Worm (Caenorhabditis elegans): ENCODE data around the gene lap-2.

lap-2 gene

DNA sequence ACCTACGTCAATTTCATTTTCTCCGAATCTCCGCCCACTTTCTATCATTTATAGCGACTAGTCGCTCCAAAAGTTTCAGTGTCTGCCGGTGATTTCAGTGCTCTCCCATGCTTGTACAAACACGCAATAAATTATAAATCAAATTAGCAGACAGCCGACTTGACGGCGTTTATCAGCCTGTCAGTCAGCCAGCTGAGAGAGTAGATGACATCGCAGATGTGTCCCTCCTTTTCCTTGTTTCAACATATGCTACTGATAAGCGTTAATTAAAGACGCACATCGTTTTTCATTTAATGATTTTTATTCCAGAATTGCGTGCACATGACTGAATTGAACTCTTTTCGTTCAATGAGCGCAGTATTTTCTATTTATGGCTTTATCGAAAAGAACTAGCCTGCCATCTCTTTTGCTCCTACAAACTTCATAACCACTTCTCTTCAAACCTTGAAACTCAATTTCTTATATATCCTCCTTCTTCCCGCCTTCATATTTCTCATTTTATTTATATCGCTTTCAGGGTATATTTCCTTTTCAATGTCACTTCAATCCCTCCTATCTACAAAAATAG lies at the start of gene lap-2:
TSS of gene lap-2 (plus strand) at position 518 of the 568 bp plus-strand sequence.
- TF ChIP-seq sma-9 (GFP tag; optimal IDR thresholded peaks at IDR 0.05) = peak; percentile 88
- TF ChIP-seq sma-9 (tag; optimal IDR thresholded peaks at IDR 0.05) = no peak
- TF ChIP-seq snpc-4 (tag; optimal IDR thresholded peaks at IDR 0.05) = no peak
- TF ChIP-seq nhr-129 (tag; optimal IDR thresholded peaks at IDR 0.05) = no peak
- no peak for TF ChIP-seq unc-62 (GFP tag; optimal IDR thresholded peaks at IDR 0.05)
- TF ChIP-seq crh-2 (tag; optimal IDR thresholded peaks at IDR 0.05) = peak; percentile 23
- TF ChIP-seq nhr-25 (tag; optimal IDR thresholded peaks at IDR 0.05) = no peak
- TF ChIP-seq lin-13 (GFP tag; optimal IDR thresholded peaks at IDR 0.05) = no peak
- TF ChIP-seq unc-39 (tag; optimal IDR thresholded peaks at IDR 0.05) = no peak
- TF ChIP-seq ztf-4 (tag; optimal IDR thresholded peaks at IDR 0.05) = no peak
- no peak for TF ChIP-seq egl-27 (tag; optimal IDR thresholded peaks at IDR 0.05)
- peak; percentile 36 for TF ChIP-seq fos-1 (tag; optimal IDR thresholded peaks at IDR 0.05)
- TF ChIP-seq dmd-4 (tag; optimal IDR thresholded peaks at IDR 0.05) = no peak
- TF ChIP-seq F13H6.1 (tag; optimal IDR thresholded peaks at IDR 0.05) = peak; percentile 17

- TF ChIP-seq nhr-10 (tag; optimal IDR thresholded peaks at IDR 0.05) = no peak
- no peak for TF ChIP-seq skn-1 (tag; optimal IDR thresholded peaks at IDR 0.05)
- no peak for TF ChIP-seq unc-55 (GFP tag; optimal IDR thresholded peaks at IDR 0.05)
- no peak for TF ChIP-seq ztf-11 (tag; optimal IDR thresholded peaks at IDR 0.05)
- no peak for TF ChIP-seq nhr-129 (tag; optimal IDR thresholded peaks at IDR 0.05)
- no peak for TF ChIP-seq nhr-77 (tag; optimal IDR thresholded peaks at IDR 0.05)
- TF ChIP-seq Y55F3AM.14 (GFP tag; optimal IDR thresholded peaks at IDR 0.05) = no peak
- no peak for TF ChIP-seq elt-3 (tag; optimal IDR thresholded peaks at IDR 0.05)
- TF ChIP-seq ceh-16 (tag; optimal IDR thresholded peaks at IDR 0.05) = no peak
- no peak for TF ChIP-seq ceh-82 (tag; optimal IDR thresholded peaks at IDR 0.05)
- TF ChIP-seq ztf-4 (tag; optimal IDR thresholded peaks at IDR 0.05) = no peak
- TF ChIP-seq peb-1 (tag; optimal IDR thresholded peaks at IDR 0.05) = no peak
- no peak for TF ChIP-seq sem-4 (tag; optimal IDR thresholded peaks at IDR 0.05)
- no peak for TF ChIP-seq R02D3.7 (tag; optimal IDR thresholded peaks at IDR 0.05)
- no peak for TF ChIP-seq mdl-1 (tag; optimal IDR thresholded peaks at IDR 0.05)
- TF ChIP-seq lin-39 (tag; optimal IDR thresholded peaks at IDR 0.05) = no peak
- TF ChIP-seq ztf-1 (GFP tag; conservative IDR thresholded peaks at IDR 0.05) = no peak
- no peak for TF ChIP-seq zag-1 (tag; optimal IDR thresholded peaks at IDR 0.05)
Measured at ce11 chrV:12995269-12995668, 48.2 kb upstream of the lap-2 start, which contains the start of gene far-5. Gene far-5, plus strand, starts transcription at chrV:12995569.

- TF ChIP-seq nhr-129 (tag; optimal IDR thresholded peaks at IDR 0.05) (no peak), nhr-6 (tag; optimal IDR thresholded peaks at IDR 0.05) (no peak), mbf-1 (tag; optimal IDR thresholded peaks at IDR 0.05) (no peak), zag-1 (tag; optimal IDR thresholded peaks at IDR 0.05) (no peak), egl-27 (tag; optimal IDR thresholded peaks at IDR 0.05) (no peak), nhr-10 (tag; optimal IDR thresholded peaks at IDR 0.05) (no peak), snpc-4 (tag; optimal IDR thresholded peaks at IDR 0.05) (no peak), nhr-12 (tag; optimal IDR thresholded peaks at IDR 0.05) (no peak), nhr-21 (tag; optimal IDR thresholded peaks at IDR 0.05) (no peak), unc-39 (tag; optimal IDR thresholded peaks at IDR 0.05) (no peak), ztf-1 (GFP tag; conservative IDR thresholded peaks at IDR 0.05) (no peak)
Measured at ce11 chrV:12997422-12997821, 46.1 kb upstream of the lap-2 start, which contains the start of gene far-3. Gene far-3, minus strand, starts transcription at chrV:12997522.

ce11 chrV:12999559-12999958 lies 44.0 kb upstream of the lap-2 start, which contains the start of gene far-4:
Gene far-4, minus strand, starts transcription at chrV:12999659.
- TF ChIP-seq skn-1 (tag; optimal IDR thresholded peaks at IDR 0.05) = no peak
- TF ChIP-seq sma-9 (GFP tag; optimal IDR thresholded peaks at IDR 0.05) = no peak
- TF ChIP-seq sma-9 (tag; optimal IDR thresholded peaks at IDR 0.05) = no peak
- TF ChIP-seq crh-2 (tag; optimal IDR thresholded peaks at IDR 0.05) = no peak
- no peak for TF ChIP-seq Y55F3AM.14 (GFP tag; optimal IDR thresholded peaks at IDR 0.05)
- no peak for TF ChIP-seq nhr-12 (tag; optimal IDR thresholded peaks at IDR 0.05)
- no peak for TF ChIP-seq nhr-77 (tag; optimal IDR thresholded peaks at IDR 0.05)
- TF ChIP-seq ZK546.5 (tag; optimal IDR thresholded peaks at IDR 0.05) = no peak
- no peak for TF ChIP-seq elt-1 (tag; optimal IDR thresholded peaks at IDR 0.05)
- TF ChIP-seq snpc-4 (tag; optimal IDR thresholded peaks at IDR 0.05) = no peak
- no peak for TF ChIP-seq lin-13 (GFP tag; optimal IDR thresholded peaks at IDR 0.05)
- no peak for TF ChIP-seq sem-4 (tag; optimal IDR thresholded peaks at IDR 0.05)
- TF ChIP-seq gmeb-1 (tag; optimal IDR thresholded peaks at IDR 0.05) = no peak

Measured in whole organism, L2 larva.